Worm (Caenorhabditis elegans): ENCODE results near the gene F10E9.10.

DNA sequence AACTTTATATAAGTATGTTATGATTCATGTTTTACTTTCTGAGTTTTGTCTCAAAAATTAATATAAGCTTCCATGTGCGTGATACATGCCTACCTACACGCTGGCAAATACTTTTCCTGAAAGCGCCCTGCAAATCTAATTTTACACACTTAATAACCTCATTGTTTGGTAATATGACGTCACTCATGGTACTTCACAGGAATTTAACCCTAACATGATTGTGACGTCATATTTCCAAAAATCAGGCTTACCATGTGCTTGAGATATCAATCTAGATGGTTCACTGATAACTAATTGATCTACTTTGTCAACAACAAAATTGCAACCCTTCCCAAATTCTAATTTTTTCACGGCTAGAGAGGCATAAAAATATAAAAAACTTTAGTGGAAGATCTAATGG, 16.6 kb downstream of the F10E9.10 start:
- TF ChIP-seq B0336.3 (GFP tag; IDR thresholded peaks at IDR 0.05) = no peak
- TF ChIP-seq madf-6 (GFP tag; IDR thresholded peaks at IDR 0.05) = no peak
- TF ChIP-seq D2030.7 (GFP tag; IDR thresholded peaks at IDR 0.05) = no peak
- no peak for TF ChIP-seq attf-3 (GFP tag; conservative IDR thresholded peaks at IDR 0.05)
- TF ChIP-seq lin-40 (tag; optimal IDR thresholded peaks at IDR 0.05) = no peak
- TF ChIP-seq let-607 (tag; optimal IDR thresholded peaks at IDR 0.05) = no peak
- no peak for TF ChIP-seq fkh-3 (tag; optimal IDR thresholded peaks at IDR 0.05)
- TF ChIP-seq snpc-4 (GFP tag; optimal IDR thresholded peaks at IDR 0.05) = no peak
- TF ChIP-seq snpc-4 (tag; optimal IDR thresholded peaks at IDR 0.05) = no peak
- no peak for TF ChIP-seq F52B5.7 (tag; optimal IDR thresholded peaks at IDR 0.05)
- no peak for TF ChIP-seq madf-10 (tag; optimal IDR thresholded peaks at IDR 0.05)
- TF ChIP-seq ccch-3 (GFP tag; optimal IDR thresholded peaks at IDR 0.05) = no peak
- TF ChIP-seq ztf-26 (tag; optimal IDR thresholded peaks at IDR 0.05) = no peak
